Worm (Caenorhabditis elegans): ENCODE results near the gene pezo-1.

ce11 chrIV:9339205-9339604, 27.1 kb downstream of the pezo-1 start, which contains the start of gene T20D3.6:
- TF ChIP-seq lin-26 (GFP tag; IDR thresholded peaks at IDR 0.05) (no peak), snpc-4 (GFP tag; optimal IDR thresholded peaks at IDR 0.05) (no peak), snpc-4 (tag; optimal IDR thresholded peaks at IDR 0.05) (no peak), F10E7.11 (tag; optimal IDR thresholded peaks at IDR 0.05) (no peak), nhr-179 (tag; optimal IDR thresholded peaks at IDR 0.05) (no peak), efl-1 (GFP tag; optimal IDR thresholded peaks at IDR 0.05) (no peak), ama-1 (optimal IDR thresholded peaks at IDR 0.05) (no peak), ama-1 (GFP tag; optimal IDR thresholded peaks at IDR 0.05) (no peak), ztf-22 (GFP tag; optimal IDR thresholded peaks at IDR 0.05) (no peak), hsf-1 (GFP tag; IDR thresholded peaks at IDR 0.05) (no peak), nhr-90 (tag; optimal IDR thresholded peaks at IDR 0.05) (no peak), ets-4 (GFP tag; optimal IDR thresholded peaks at IDR 0.05) (no peak), rcor-1 (GFP tag; IDR thresholded peaks at IDR 0.05) (no peak), lin-35 (GFP tag; optimal IDR thresholded peaks at IDR 0.05) (no peak), nfya-2 (GFP tag; IDR thresholded peaks at IDR 0.05) (no peak), ceh-79 (tag; optimal IDR thresholded peaks at IDR 0.05) (no peak)
